Worm (Caenorhabditis elegans): Measurements from ENCODE around the gene F17A9.4.

The F17A9.4 gene

ce11 chrV:6110533-6110932 is at the start of gene F17A9.4:
TSS of gene F17A9.4 (minus strand) at chrV:6110629.
- TF ChIP-seq aptf-2 (GFP tag; conservative IDR thresholded peaks at IDR 0.05), result no peak
- peak; percentile 52 for TF ChIP-seq atf-7 (tag; optimal IDR thresholded peaks at IDR 0.05)
- peak; percentile 64 for TF ChIP-seq nfyb-1 (GFP tag; IDR thresholded peaks at IDR 0.05)
- TF ChIP-seq rcor-1 (GFP tag; IDR thresholded peaks at IDR 0.05), result 0 out of 2 replicates have a peak, but pooled peaks have one; percentile 10
- no peak for TF ChIP-seq egl-44 (GFP tag; IDR thresholded peaks at IDR 0.05)
- TF ChIP-seq ekl-4 (GFP tag; IDR thresholded peaks at IDR 0.05), result 0 out of 2 replicates have a peak, but pooled peaks have one; percentile 14
- TF ChIP-seq B0336.3 (GFP tag; IDR thresholded peaks at IDR 0.05), result peak; percentile 26; the same call in 1 of the 2 replicates
- TF ChIP-seq tbp1 (GFP tag; optimal IDR thresholded peaks at IDR 0.05), result peak; percentile 38
- TF ChIP-seq nhr-80 (tag; optimal IDR thresholded peaks at IDR 0.05), result peak; percentile 83
- no peak for TF ChIP-seq mcd-1 (GFP tag; IDR thresholded peaks at IDR 0.05)
- peak; percentile 13 for TF ChIP-seq lin-40 (tag; optimal IDR thresholded peaks at IDR 0.05)
- no peak for TF ChIP-seq cebp-1 (GFP tag; IDR thresholded peaks at IDR 0.05)
- TF ChIP-seq cebp-1 (tag; optimal IDR thresholded peaks at IDR 0.05), result peak; percentile 69
- TF ChIP-seq lin-54 (GFP tag; optimal IDR thresholded peaks at IDR 0.05), result no peak
- no peak for TF ChIP-seq bed-1 (GFP tag; IDR thresholded peaks at IDR 0.05)
- TF ChIP-seq dox-1 (GFP tag; IDR thresholded peaks at IDR 0.05), result peak; percentile 38; the same call in 1 of the 2 replicates
- TF ChIP-seq attf-5 (GFP tag; optimal IDR thresholded peaks at IDR 0.05), result peak; percentile 41
- TF ChIP-seq hmg-1.2 (GFP tag; IDR thresholded peaks at IDR 0.05), result peak; percentile 24; the same call in 1 of the 2 replicates

DNA sequence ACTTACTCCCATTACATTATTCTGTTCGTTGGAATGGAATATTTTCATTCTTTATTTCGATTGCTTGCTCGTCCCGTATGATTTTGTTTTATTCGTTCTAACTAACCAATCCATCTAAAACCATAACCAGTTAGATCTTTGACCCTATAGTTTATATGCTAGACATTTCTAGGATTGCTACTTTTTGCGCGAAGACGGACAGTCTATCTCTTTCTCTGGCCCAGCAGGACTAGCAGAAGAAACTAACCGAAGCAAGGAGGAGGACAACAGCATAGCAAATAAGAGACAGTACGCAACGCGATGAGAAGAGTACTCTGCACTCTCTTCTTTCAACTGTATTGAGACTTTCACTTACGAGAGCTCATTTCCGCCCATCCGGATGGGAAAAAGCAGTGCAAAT is 27.7 kb upstream of the F17A9.4 start:
- no peak for TF ChIP-seq nfya-2 (GFP tag; IDR thresholded peaks at IDR 0.05)

ce11 chrV:6135428-6135827 is 25.0 kb upstream of the F17A9.4 start:
- no peak for TF ChIP-seq hlh-12 (tag; optimal IDR thresholded peaks at IDR 0.05)
- TF ChIP-seq cebp-2 (GFP tag; IDR thresholded peaks at IDR 0.05), result 0 out of 2 replicates have a peak, but pooled peaks have one; percentile 46

- TF ChIP-seq Y53G8AR.9 (GFP tag; conservative IDR thresholded peaks at IDR 0.05), result no peak
- no peak for TF ChIP-seq aptf-2 (GFP tag; conservative IDR thresholded peaks at IDR 0.05)
- no peak for TF ChIP-seq F55B11.4 (tag; optimal IDR thresholded peaks at IDR 0.05; ENCODE audit: borderline replicate concordance, insufficient read depth)
- TF ChIP-seq ccch-3 (GFP tag; optimal IDR thresholded peaks at IDR 0.05), result no peak
- TF ChIP-seq lin-40 (tag; optimal IDR thresholded peaks at IDR 0.05), result no peak
- TF ChIP-seq Y67H2A.10 (GFP tag; conservative IDR thresholded peaks at IDR 0.05), result no peak
- no peak for TF ChIP-seq ekl-4 (GFP tag; IDR thresholded peaks at IDR 0.05)
- TF ChIP-seq attf-6 (GFP tag; IDR thresholded peaks at IDR 0.05), result no peak
- no peak for TF ChIP-seq ets-4 (GFP tag; optimal IDR thresholded peaks at IDR 0.05)
- TF ChIP-seq lin-26 (GFP tag; IDR thresholded peaks at IDR 0.05), result no peak
- TF ChIP-seq F23B12.7 (tag; optimal IDR thresholded peaks at IDR 0.05; ENCODE audit: insufficient read depth), result no peak
- no peak for TF ChIP-seq lag-1 (GFP tag; IDR thresholded peaks at IDR 0.05)
- no peak for TF ChIP-seq B0261.1 (tag; optimal IDR thresholded peaks at IDR 0.05)
- no peak for TF ChIP-seq snpc-1.3 (tag; optimal IDR thresholded peaks at IDR 0.05; ENCODE audit: insufficient read depth)
These were observed 20.7 kb upstream of the F17A9.4 start, which contains the start of gene exp-2 for ce11 chrV:6131100-6131499. TSS of gene exp-2 (plus strand) at chrV:6131400.

DNA sequence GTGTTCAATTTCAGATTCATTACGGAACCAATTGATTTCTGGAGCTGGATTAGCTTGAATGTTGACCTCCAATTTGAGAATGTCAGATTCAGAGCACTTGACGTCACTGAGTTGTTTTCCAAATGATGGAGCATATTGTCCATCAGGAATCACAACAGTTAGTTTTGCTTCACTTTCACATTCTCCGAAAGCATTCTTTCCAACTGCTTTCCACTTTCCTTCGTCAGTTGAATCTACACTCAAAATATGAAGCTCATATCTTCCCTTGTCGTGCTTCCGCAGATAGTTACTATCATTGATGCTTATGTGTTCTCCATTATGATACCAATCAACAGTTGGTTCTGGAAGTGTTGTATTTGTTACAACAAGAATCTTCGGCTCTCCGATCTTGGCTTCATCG is 17.9 kb upstream of the F17A9.4 start:
- TF ChIP-seq rec-8 (tag; optimal IDR thresholded peaks at IDR 0.05) (no peak), F57A8.1 (GFP tag; optimal IDR thresholded peaks at IDR 0.05) (no peak), snpc-1.3 (tag; optimal IDR thresholded peaks at IDR 0.05; ENCODE audit: insufficient read depth) (no peak), mel-28 (tag; optimal IDR thresholded peaks at IDR 0.05; ENCODE audit: borderline replicate concordance) (no peak)

All from whole organism, young adult.